Fruit fly (Drosophila melanogaster): ENCODE data around the gene RhoGAP100F.

DNA sequence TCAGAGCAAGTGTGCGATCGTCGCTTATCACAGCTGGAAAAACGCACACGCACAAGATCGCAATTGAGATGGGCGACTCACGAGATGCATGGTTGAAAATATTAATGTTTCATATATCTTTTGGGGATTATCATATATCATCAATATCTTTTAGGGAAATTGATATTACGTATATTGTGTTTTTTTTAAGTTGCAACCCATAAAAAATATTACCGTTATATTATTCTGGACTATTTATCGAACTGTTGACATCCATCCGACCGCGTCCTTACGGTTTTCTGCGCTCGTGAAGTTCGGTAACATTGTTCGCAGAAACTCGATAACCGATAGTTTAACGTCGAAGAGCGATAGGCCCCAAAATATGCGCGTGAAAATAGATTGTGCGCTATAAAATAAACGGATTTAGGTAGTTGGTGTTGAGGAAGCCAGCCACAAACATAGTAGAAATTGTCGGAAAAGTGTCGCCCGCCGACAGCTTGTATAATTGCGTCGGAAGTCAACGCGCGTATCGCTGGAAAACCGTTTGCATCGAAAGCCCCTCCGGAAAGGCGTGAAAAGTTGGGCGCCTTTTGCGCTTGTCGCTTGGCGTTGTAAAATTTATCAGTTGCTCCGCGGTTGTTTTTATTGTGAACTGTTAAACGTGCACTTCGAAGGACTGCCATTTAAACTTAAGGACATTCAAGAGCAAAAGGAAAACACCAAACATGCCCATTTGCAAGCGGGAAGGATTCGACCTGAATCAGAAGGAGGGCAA lies 18.6 kb upstream of the RhoGAP100F start, which contains the start of the genes Mccc1 and Acf:
- TF ChIP-seq Mnt (GFP tag; optimal IDR thresholded peaks at IDR 0.05) (peak; percentile 76), Clk (GFP tag; optimal IDR thresholded peaks at IDR 0.05) (no peak), pad (GFP tag; optimal IDR thresholded peaks at IDR 0.05) (no peak)

Data from whole organism, adult.